Worm (Caenorhabditis elegans) whole organism, early embryonic: ENCODE data around the gene wrn-1.

ENCODE experiments used
- B0310.2 ChIP-seq: sonication (generic microtip); optimal IDR thresholded peaks from 2 replicates; lab custom pipeline; 2016; ENCODE audit warnings: mild to moderate bottlenecking, missing genetic modification characterization, missing compliant biosample characterization
- F13C5.2 ChIP-seq: sonication (generic microtip); optimal IDR thresholded peaks from 2 replicates; lab custom pipeline; 2017; ENCODE audit warnings: mild to moderate bottlenecking, missing genetic modification characterization, inconsistent platforms, missing compliant biosample characterization
- aly-1 ChIP-seq: sonication (generic microtip); optimal IDR thresholded peaks from 2 replicates; lab custom pipeline; 2016; ENCODE audit warnings: missing genetic modification characterization, missing compliant biosample characterization
- ama-1 ChIP-seq: fragments of 150-350 bp; optimal IDR thresholded peaks from 2 replicates; lab custom pipeline; 2014
- ceh-13 ChIP-seq: fragments of 200-800 bp; sonication (Bioruptor generic); optimal IDR thresholded peaks from 2 replicates; lab custom pipeline; 2018; ENCODE audit warnings: mild to moderate bottlenecking, missing genetic modification characterization, missing compliant biosample characterization
- ceh-36 ChIP-seq: sonication (generic microtip); optimal IDR thresholded peaks from 2 replicates; lab custom pipeline; 2016; ENCODE audit warnings: missing genetic modification characterization, inconsistent platforms, missing compliant biosample characterization
- ets-7 ChIP-seq: sonication (generic microtip); optimal IDR thresholded peaks from 2 replicates; lab custom pipeline; 2016; ENCODE audit warnings: missing genotype, missing genetic modification characterization, missing compliant biosample characterization
- flt-1 ChIP-seq: fragments of 200-800 bp; sonication (Bioruptor generic); IDR thresholded peaks from 2 replicates; pipeline ENCODE4 v1.3.6; 2022; ENCODE audit warnings: missing genetic modification characterization, missing compliant biosample characterization
- hmbx-1 ChIP-seq: sonication (generic microtip); optimal IDR thresholded peaks from 2 replicates; lab custom pipeline; 2016; ENCODE audit warnings: mild to moderate bottlenecking, missing genetic modification characterization, missing compliant biosample characterization
- hmg-4 ChIP-seq: fragments of 200-800 bp; sonication (Bioruptor generic); optimal IDR thresholded peaks from 2 replicates; lab custom pipeline; 2018; ENCODE audit warnings: mild to moderate bottlenecking, missing genetic modification characterization, missing compliant biosample characterization
- hnd-1 ChIP-seq: sonication (generic microtip); optimal IDR thresholded peaks from 2 replicates; lab custom pipeline; 2016; ENCODE audit warnings: missing genetic modification characterization, missing compliant biosample characterization
- pes-1 ChIP-seq: fragments of 200-800 bp; sonication (Bioruptor generic); IDR thresholded peaks from 2 replicates; pipeline ENCODE4 v1.3.6; 2022; ENCODE audit warnings: missing genetic modification reagents, missing genetic modification characterization, missing compliant biosample characterization
- scrt-1 ChIP-seq: fragments of 200-800 bp; sonication (Bioruptor generic); IDR thresholded peaks from 2 replicates; pipeline ENCODE4 v1.3.6; 2022; ENCODE audit warnings: missing genetic modification characterization, missing compliant biosample characterization
- sea-1 ChIP-seq: fragments of 200-800 bp; sonication (Bioruptor generic); conservative IDR thresholded peaks from 2 replicates; pipeline ENCODE4 v1.3.6; 2022; ENCODE audit warnings: missing genetic modification characterization, missing compliant biosample characterization
- tbx-11 ChIP-seq: fragments of 200-800 bp; sonication (Bioruptor generic); IDR thresholded peaks from 2 replicates; pipeline ENCODE4 v1.3.6; 2022; ENCODE audit warnings: missing genetic modification characterization, missing compliant biosample characterization
- tbx-37 ChIP-seq: fragments of 200-800 bp; sonication (Bioruptor generic); conservative IDR thresholded peaks from 2 replicates; pipeline ENCODE4 v1.3.6; 2022; ENCODE audit warnings: missing genetic modification reagents, missing genetic modification characterization, missing compliant biosample characterization
- tra-4 ChIP-seq: sonication (generic microtip); optimal IDR thresholded peaks from 2 replicates; lab custom pipeline; 2017; ENCODE audit warnings: missing genetic modification characterization, missing compliant biosample characterization

wrn-1 gene

DNA sequence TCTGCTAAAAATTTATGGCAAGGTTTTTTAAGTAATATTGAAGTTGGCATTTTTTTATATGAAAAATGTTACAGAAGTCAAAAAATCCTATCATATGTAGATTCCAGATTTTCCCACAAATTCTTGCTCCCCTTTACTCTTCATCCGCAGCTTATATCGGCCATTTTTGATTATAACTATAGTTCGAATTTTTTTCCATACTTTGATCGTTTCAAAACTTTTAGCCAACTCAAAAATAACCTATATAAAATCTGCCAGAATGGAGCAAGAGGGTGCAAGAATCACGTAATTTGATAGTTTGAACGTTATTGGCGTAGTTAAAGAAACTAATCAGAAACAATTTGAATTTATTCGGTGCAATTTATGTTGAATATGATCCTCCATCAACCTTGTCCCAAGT is 30.8 kb upstream of the wrn-1 start:
- TF ChIP-seq flt-1 (no peak), scrt-1 (no peak), ets-7 (tag; lab: Kevin White, UChicago) (no peak), pes-1 (GFP tag; lab: Robert Waterston, UW) (no peak), ceh-36 (tag; lab: Kevin White, UChicago) (no peak), hmg-4 (GFP tag; lab: Kevin White, UChicago) (no peak), sea-1 (GFP tag; lab: Robert Waterston, UW) (no peak), F13C5.2 (tag; lab: Kevin White, UChicago) (no peak), hmbx-1 (no peak), aly-1 (tag; lab: Kevin White, UChicago) (no peak), ama-1 (no peak), tbx-37 (GFP tag; lab: Robert Waterston, UW) (no peak), tra-4 (no peak), tbx-11 (GFP tag; lab: Robert Waterston, UW) (no peak), hnd-1 (no peak), B0310.2 (no peak), ceh-13 (GFP tag; lab: Kevin White, UChicago) (no peak)

DNA sequence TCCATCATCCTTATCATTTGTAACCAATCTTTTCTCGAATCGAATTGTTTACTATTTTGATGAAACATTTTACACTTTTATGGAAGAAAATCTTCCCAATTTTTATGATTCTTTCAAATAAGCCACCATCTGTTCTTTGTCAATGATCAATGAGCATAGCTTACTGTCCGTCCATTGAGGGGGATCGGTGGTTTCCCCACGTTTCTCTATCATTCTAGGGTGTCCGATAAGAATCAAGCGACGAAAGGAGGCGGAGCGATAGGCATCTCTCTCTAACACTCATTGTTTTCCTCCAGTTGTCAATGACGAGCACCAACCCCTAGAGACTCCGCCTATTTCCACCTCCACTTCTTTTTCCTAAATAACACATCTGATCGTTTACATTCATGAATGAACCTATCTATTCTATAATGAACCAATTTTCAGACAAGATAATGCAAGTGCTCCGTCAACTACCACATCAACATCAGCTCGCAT is 30.2 kb upstream of the wrn-1 start, which contains the start of gene C56E6.2:
Gene C56E6.2 (plus strand): TSS at position 427 of the 477 bp plus-strand sequence.
- no peak for TF ChIP-seq aly-1 (tag; lab: Kevin White, UChicago)
- TF ChIP-seq hmg-4 (GFP tag; lab: Kevin White, UChicago), result no peak
- TF ChIP-seq F13C5.2 (tag; lab: Kevin White, UChicago), result no peak
- TF ChIP-seq ama-1, result no peak
- no peak for TF ChIP-seq tbx-37 (GFP tag; lab: Robert Waterston, UW)
- TF ChIP-seq tbx-11 (GFP tag; lab: Robert Waterston, UW), result no peak
- no peak for TF ChIP-seq hnd-1
- TF ChIP-seq tra-4, result no peak
- TF ChIP-seq hmbx-1, result no peak
- no peak for TF ChIP-seq pes-1 (GFP tag; lab: Robert Waterston, UW)
- TF ChIP-seq ceh-36 (tag; lab: Kevin White, UChicago), result no peak
- TF ChIP-seq ets-7 (tag; lab: Kevin White, UChicago), result no peak
- no peak for TF ChIP-seq B0310.2
- no peak for TF ChIP-seq sea-1 (GFP tag; lab: Robert Waterston, UW)
- no peak for TF ChIP-seq scrt-1
- no peak for TF ChIP-seq ceh-13 (GFP tag; lab: Kevin White, UChicago)
- no peak for TF ChIP-seq flt-1

DNA sequence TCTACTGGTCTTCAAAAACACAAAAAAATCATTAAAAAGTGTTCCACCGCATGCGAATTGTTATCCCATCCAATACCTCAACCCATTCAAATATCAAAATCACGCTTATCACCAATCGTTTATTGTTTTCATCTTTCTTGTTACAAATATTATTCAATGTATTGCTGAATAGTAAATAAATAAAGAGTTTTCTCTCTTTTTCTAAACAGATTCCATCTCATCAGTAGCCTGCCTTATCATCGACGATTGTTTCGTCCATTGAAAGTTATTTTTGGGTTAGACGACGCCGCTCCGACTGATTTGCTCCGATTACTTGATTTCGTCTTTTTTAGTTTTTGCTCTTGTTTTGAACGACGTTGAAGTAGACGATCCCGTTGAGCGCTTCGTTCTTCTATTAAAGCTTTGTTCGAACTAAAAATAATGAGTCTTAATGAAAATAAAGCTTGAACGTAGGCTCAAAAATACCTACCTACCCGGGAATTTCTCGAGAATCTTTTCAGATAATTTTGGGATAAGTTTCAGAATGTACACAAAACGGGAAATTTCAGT is 28.6 kb upstream of the wrn-1 start:
- no peak for TF ChIP-seq tra-4
- no peak for TF ChIP-seq hmg-4 (GFP tag; lab: Kevin White, UChicago)
- no peak for TF ChIP-seq aly-1 (tag; lab: Kevin White, UChicago)
- no peak for TF ChIP-seq B0310.2
- TF ChIP-seq flt-1, result no peak
- no peak for TF ChIP-seq hmbx-1
- TF ChIP-seq hnd-1, result no peak
- no peak for TF ChIP-seq tbx-11 (GFP tag; lab: Robert Waterston, UW)
- TF ChIP-seq tbx-37 (GFP tag; lab: Robert Waterston, UW), result no peak
- no peak for TF ChIP-seq F13C5.2 (tag; lab: Kevin White, UChicago)
- no peak for TF ChIP-seq scrt-1
- TF ChIP-seq ceh-13 (GFP tag; lab: Kevin White, UChicago), result no peak
- no peak for TF ChIP-seq ceh-36 (tag; lab: Kevin White, UChicago)
- no peak for TF ChIP-seq ets-7 (tag; lab: Kevin White, UChicago)
- TF ChIP-seq pes-1 (GFP tag; lab: Robert Waterston, UW), result no peak
- TF ChIP-seq ama-1, result no peak
- TF ChIP-seq sea-1 (GFP tag; lab: Robert Waterston, UW), result no peak

DNA sequence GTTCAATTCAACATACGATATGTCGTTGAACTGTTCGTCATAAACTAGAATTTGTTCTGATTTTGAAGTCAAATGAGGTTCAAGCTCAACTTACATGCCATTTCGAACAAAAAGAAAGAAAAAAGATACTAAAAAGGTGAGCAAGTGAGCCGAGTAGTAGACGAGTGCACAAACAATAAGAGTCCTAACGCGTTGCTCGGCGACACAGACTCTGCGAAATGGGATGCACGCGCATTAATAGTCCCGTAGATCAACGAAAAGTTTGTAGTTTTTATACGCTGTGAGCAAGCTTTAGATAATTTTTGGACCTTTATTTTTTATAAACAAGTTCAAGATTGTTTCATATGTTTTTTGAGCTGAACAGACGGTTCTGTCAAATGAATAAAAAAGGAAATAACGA is 26.1 kb upstream of the wrn-1 start, which contains the start of gene C56E6.4:
Gene C56E6.4 (minus strand): TSS at position 101 of the 400 bp plus-strand sequence.
- TF ChIP-seq ceh-36 (tag; lab: Kevin White, UChicago), result no peak
- no peak for TF ChIP-seq hnd-1
- TF ChIP-seq F13C5.2 (tag; lab: Kevin White, UChicago), result no peak
- no peak for TF ChIP-seq ceh-13 (GFP tag; lab: Kevin White, UChicago)
- TF ChIP-seq hmbx-1, result no peak
- TF ChIP-seq tra-4, result no peak
- TF ChIP-seq B0310.2, result no peak
- TF ChIP-seq sea-1 (GFP tag; lab: Robert Waterston, UW), result no peak

DNA sequence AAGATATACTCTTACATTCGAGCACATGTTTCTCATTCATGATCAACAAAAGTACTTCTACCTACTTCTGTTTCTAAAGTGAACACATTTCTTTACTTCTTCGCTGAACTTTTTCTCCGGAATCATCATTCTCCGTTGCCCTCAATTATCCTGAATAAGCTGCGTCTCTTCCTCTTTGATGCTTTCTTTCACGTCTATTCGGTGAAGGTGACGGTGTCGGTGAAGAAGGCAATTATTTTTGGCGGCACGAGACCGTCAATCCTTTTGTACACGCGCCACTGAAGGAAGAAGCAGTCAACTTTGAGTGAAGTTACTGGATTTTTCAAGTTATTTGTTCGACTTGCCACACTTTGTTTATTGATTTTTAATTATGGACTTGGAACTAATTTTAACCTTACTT is 23.2 kb upstream of the wrn-1 start, which contains the start of gene abch-1:
Gene abch-1 (minus strand): TSS at position 101 of the 400 bp plus-strand sequence.
- TF ChIP-seq ceh-36 (tag; lab: Kevin White, UChicago) (no peak), hmbx-1 (no peak), scrt-1 (no peak), F13C5.2 (tag; lab: Kevin White, UChicago) (no peak), aly-1 (tag; lab: Kevin White, UChicago) (no peak), ets-7 (tag; lab: Kevin White, UChicago) (no peak), ama-1 (no peak), sea-1 (GFP tag; lab: Robert Waterston, UW) (no peak), tbx-37 (GFP tag; lab: Robert Waterston, UW) (no peak), pes-1 (GFP tag; lab: Robert Waterston, UW) (no peak), tbx-11 (GFP tag; lab: Robert Waterston, UW) (no peak), flt-1 (no peak), ceh-13 (GFP tag; lab: Kevin White, UChicago) (no peak)

DNA sequence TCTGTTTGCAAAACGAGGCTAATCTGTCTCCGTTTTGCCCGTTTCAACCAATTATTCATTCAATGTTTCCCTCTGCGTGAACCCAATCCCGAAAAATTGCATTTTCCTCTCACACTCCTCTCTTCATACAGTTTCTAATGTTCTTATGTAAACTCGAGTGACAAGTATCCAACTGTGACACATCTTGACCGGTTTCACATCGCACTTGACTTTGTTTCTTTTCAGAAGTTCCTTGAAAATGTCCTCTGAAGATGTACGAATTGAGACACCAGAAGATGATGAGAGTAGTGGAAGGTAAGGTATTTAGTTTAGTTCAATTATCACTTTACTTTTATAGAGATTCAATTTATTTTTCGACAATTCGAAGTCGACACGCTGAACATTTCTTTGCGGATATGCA is 22.8 kb upstream of the wrn-1 start, which contains the start of gene abcx-1:
Gene abcx-1 (plus strand): TSS at position 224 of the 400 bp plus-strand sequence.
- TF ChIP-seq ama-1, result no peak
- TF ChIP-seq ets-7 (tag; lab: Kevin White, UChicago), result no peak
- TF ChIP-seq hmg-4 (GFP tag; lab: Kevin White, UChicago), result no peak
- no peak for TF ChIP-seq hmbx-1
- no peak for TF ChIP-seq ceh-36 (tag; lab: Kevin White, UChicago)
- no peak for TF ChIP-seq hnd-1
- no peak for TF ChIP-seq flt-1
- no peak for TF ChIP-seq B0310.2
- no peak for TF ChIP-seq scrt-1
- no peak for TF ChIP-seq ceh-13 (GFP tag; lab: Kevin White, UChicago)
- TF ChIP-seq pes-1 (GFP tag; lab: Robert Waterston, UW), result no peak
- TF ChIP-seq tbx-37 (GFP tag; lab: Robert Waterston, UW), result no peak
- TF ChIP-seq tra-4, result no peak
- no peak for TF ChIP-seq F13C5.2 (tag; lab: Kevin White, UChicago)
- no peak for TF ChIP-seq tbx-11 (GFP tag; lab: Robert Waterston, UW)
